Worm (Caenorhabditis elegans): ENCODE data around the gene C28A5.2.

ce11 chrIII:4456579-4456978, 17.2 kb upstream of the C28A5.2 start:
- no peak for TF ChIP-seq pha-4 (tag; optimal IDR thresholded peaks at IDR 0.05)
- no peak for TF ChIP-seq egl-18 (GFP tag; IDR thresholded peaks at IDR 0.05)
- TF ChIP-seq ztf-22 (GFP tag; optimal IDR thresholded peaks at IDR 0.05) = no peak
- TF ChIP-seq D2030.7 (GFP tag; IDR thresholded peaks at IDR 0.05) = no peak
- TF ChIP-seq snpc-4 (GFP tag; optimal IDR thresholded peaks at IDR 0.05) = no peak
- no peak for TF ChIP-seq snpc-4 (tag; optimal IDR thresholded peaks at IDR 0.05)
- TF ChIP-seq ztf-3 (GFP tag; optimal IDR thresholded peaks at IDR 0.05) = no peak
- TF ChIP-seq hlh-26 (GFP tag; conservative IDR thresholded peaks at IDR 0.05) = no peak
- no peak for TF ChIP-seq snpc-3.4 (tag; optimal IDR thresholded peaks at IDR 0.05)
- no peak for TF ChIP-seq ceh-100 (GFP tag; IDR thresholded peaks at IDR 0.05)
- TF ChIP-seq hrde-1 (tag; optimal IDR thresholded peaks at IDR 0.05; ENCODE audit: borderline replicate concordance) = no peak
- no peak for TF ChIP-seq ceh-91 (GFP tag; IDR thresholded peaks at IDR 0.05)
- no peak for TF ChIP-seq dpl-1 (GFP tag; optimal IDR thresholded peaks at IDR 0.05)
- TF ChIP-seq ama-1 (optimal IDR thresholded peaks at IDR 0.05) = no peak
- TF ChIP-seq ama-1 (GFP tag; optimal IDR thresholded peaks at IDR 0.05) = no peak
